Comparison of ENCODE assay signal across 1 fruit fly cellular context in genomic region chr3R:18669812-18670211, dm6.
A peak's percentile ranks its signal among the peaks of the same experiment; 100 is the strongest.
TF ChIP-seq lines count a peak whose summit lies in the region.

No protein-coding gene starts in this region.

TF ChIP-seq in whole organism, embryonic, 481 proteins besides CTCF, POLR2A, EP300 and RAD21 (continued from another document and continues in another):
- TF ChIP-seq CG13424 (tag; optimal IDR thresholded peaks at IDR 0.05; lab: Kevin White, UChicago) (peak; percentile 48), CG10543 (GFP tag; optimal IDR thresholded peaks at IDR 0.05; lab: Kevin White, UChicago) (peak; percentile 48), H2.0 (GFP tag; IDR thresholded peaks at IDR 0.05; lab: Robert Waterston, UW) (no peak), zf30C (GFP tag; optimal IDR thresholded peaks at IDR 0.05; lab: Kevin White, UChicago) (no peak), Nf-YC (tag; optimal IDR thresholded peaks at IDR 0.05; lab: Kevin White, UChicago) (no peak), slbo (GFP tag; IDR thresholded peaks at IDR 0.05; lab: Robert Waterston, UW) (peak; percentile 48), Sry-β (GFP tag; optimal IDR thresholded peaks at IDR 0.05; lab: Kevin White, UChicago) (no peak), dan (GFP tag; IDR thresholded peaks at IDR 0.05; lab: Robert Waterston, UW) (no peak), ac (GFP tag; optimal IDR thresholded peaks at IDR 0.05; lab: Kevin White, UChicago) (no peak), sob (GFP tag; IDR thresholded peaks at IDR 0.05; lab: Robert Waterston, UW) (peak; percentile 8; the same call in 1 of the 2 replicates), CG3407 (GFP tag; optimal IDR thresholded peaks at IDR 0.05; lab: Kevin White, UChicago) (no peak), Elba2 (GFP tag; optimal IDR thresholded peaks at IDR 0.05; lab: Kevin White, UChicago) (no peak), Gug (GFP tag; IDR thresholded peaks at IDR 0.05; lab: Robert Waterston, UW) (no peak), CG10209 (GFP tag; optimal IDR thresholded peaks at IDR 0.05; lab: Kevin White, UChicago) (no peak), CG2712 (tag; optimal IDR thresholded peaks at IDR 0.05; lab: Kevin White, UChicago) (peak; percentile 41), unc-4 (GFP tag; IDR thresholded peaks at IDR 0.05; lab: Robert Waterston, UW; ENCODE audit: partially characterized antibody) (no peak), sna (GFP tag; IDR thresholded peaks at IDR 0.05; lab: Robert Waterston, UW; ENCODE audit: partially characterized antibody) (no peak), klu (GFP tag; IDR thresholded peaks at IDR 0.05; lab: Robert Waterston, UW) (no peak), yki (optimal IDR thresholded peaks at IDR 0.05; lab: Kevin White, UChicago) (no peak), stc (GFP tag; IDR thresholded peaks at IDR 0.05; lab: Robert Waterston, UW) (no peak), CG3847 (GFP tag; IDR thresholded peaks at IDR 0.05; lab: Robert Waterston, UW) (peak; percentile 20; the same call in 1 of the 2 replicates), CG11695 (GFP tag; IDR thresholded peaks at IDR 0.05; lab: Robert Waterston, UW) (0 out of 3 replicates have a peak, but pooled peaks have one; percentile 16), caup (GFP tag; optimal IDR thresholded peaks at IDR 0.05; lab: Kevin White, UChicago; ENCODE audit: severe bottlenecking) (no peak), unpg (GFP tag; optimal IDR thresholded peaks at IDR 0.05; lab: Kevin White, UChicago) (peak; percentile 2), Gsc (GFP tag; IDR thresholded peaks at IDR 0.05; lab: Robert Waterston, UW) (no peak), Doc3 (GFP tag; IDR thresholded peaks at IDR 0.05; lab: Robert Waterston, UW; ENCODE audit: partially characterized antibody) (no peak), CG2116 (GFP tag; optimal IDR thresholded peaks at IDR 0.05; lab: Kevin White, UChicago) (no peak), CG15696 (tag; optimal IDR thresholded peaks at IDR 0.05; lab: Kevin White, UChicago) (no peak), CG1832 (GFP tag; optimal IDR thresholded peaks at IDR 0.05; lab: Kevin White, UChicago) (no peak), CG7745 (tag; optimal IDR thresholded peaks at IDR 0.05; lab: Kevin White, UChicago) (no peak), CG14441 (GFP tag; IDR thresholded peaks at IDR 0.05; lab: Robert Waterston, UW) (no peak), CG6791 (GFP tag; IDR thresholded peaks at IDR 0.05; lab: Robert Waterston, UW; ENCODE audit: partially characterized antibody) (no peak), row (GFP tag; IDR thresholded peaks at IDR 0.05; lab: Robert Waterston, UW) (peak; percentile 78), tup (GFP tag; optimal IDR thresholded peaks at IDR 0.05; lab: Kevin White, UChicago) (no peak), eyg (GFP tag; optimal IDR thresholded peaks at IDR 0.05; lab: Kevin White, UChicago) (no peak), Xbp1 (GFP tag; optimal IDR thresholded peaks at IDR 0.05; lab: Kevin White, UChicago) (no peak), CG6272 (GFP tag; IDR thresholded peaks at IDR 0.05; lab: Robert Waterston, UW) (0 out of 2 replicates have a peak, but pooled peaks have one; percentile 7), Jarid2 (GFP tag; optimal IDR thresholded peaks at IDR 0.05; lab: Kevin White, UChicago) (no peak), tin (GFP tag; optimal IDR thresholded peaks at IDR 0.05; lab: Kevin White, UChicago) (peak; percentile 12), CG31365 (tag; optimal IDR thresholded peaks at IDR 0.05; lab: Kevin White, UChicago) (no peak), fd3F (GFP tag; optimal IDR thresholded peaks at IDR 0.05; lab: Kevin White, UChicago) (no peak), CG6654 (GFP tag; optimal IDR thresholded peaks at IDR 0.05; lab: Kevin White, UChicago) (no peak), Dp (GFP tag; optimal IDR thresholded peaks at IDR 0.05; lab: Kevin White, UChicago) (no peak), dpn (GFP tag; optimal IDR thresholded peaks at IDR 0.05; lab: Kevin White, UChicago) (no peak), kay (GFP tag; optimal IDR thresholded peaks at IDR 0.05; lab: Kevin White, UChicago) (peak; percentile 25), bsh (GFP tag; optimal IDR thresholded peaks at IDR 0.05; lab: Kevin White, UChicago) (peak; percentile 28 to 37), Sox100B (GFP tag; optimal IDR thresholded peaks at IDR 0.05; lab: Kevin White, UChicago) (peak; percentile 32), crol (GFP tag; IDR thresholded peaks at IDR 0.05; lab: Robert Waterston, UW) (no peak), slou (GFP tag; optimal IDR thresholded peaks at IDR 0.05; lab: Kevin White, UChicago) (no peak), CG17328 (GFP tag; IDR thresholded peaks at IDR 0.05; lab: Robert Waterston, UW) (0 out of 2 replicates have a peak, but pooled peaks have one; percentile 4), dysf (GFP tag; IDR thresholded peaks at IDR 0.05; lab: Robert Waterston, UW) (peak; percentile 48; the same call in 1 of the 3 replicates), maf-S (GFP tag; optimal IDR thresholded peaks at IDR 0.05; lab: Kevin White, UChicago) (no peak), CG9817 (tag; optimal IDR thresholded peaks at IDR 0.05; lab: Kevin White, UChicago) (peak; percentile 47), lmd (GFP tag; IDR thresholded peaks at IDR 0.05; lab: Robert Waterston, UW) (peak; percentile 34; the same call in 1 of the 2 replicates), CG11504 (tag; optimal IDR thresholded peaks at IDR 0.05; lab: Kevin White, UChicago) (peak; percentile 67), ara (GFP tag; IDR thresholded peaks at IDR 0.05; lab: Robert Waterston, UW) (no peak), CG6175 (GFP tag; IDR thresholded peaks at IDR 0.05; lab: Robert Waterston, UW) (no peak), CG15514 (GFP tag; optimal IDR thresholded peaks at IDR 0.05; lab: Kevin White, UChicago) (no peak), Dbx (GFP tag; IDR thresholded peaks at IDR 0.05; lab: Robert Waterston, UW) (no peak), NfI (GFP tag; optimal IDR thresholded peaks at IDR 0.05; lab: Kevin White, UChicago) (peak; percentile 0), CG30020 (tag; optimal IDR thresholded peaks at IDR 0.05; lab: Kevin White, UChicago) (no peak), CG14860 (GFP tag; IDR thresholded peaks at IDR 0.05; lab: Robert Waterston, UW; ENCODE audit: partially characterized antibody) (no peak), Blimp-1 (GFP tag; optimal IDR thresholded peaks at IDR 0.05; lab: Kevin White, UChicago) (peak; percentile 5), CG12769 (tag; optimal IDR thresholded peaks at IDR 0.05; lab: Kevin White, UChicago) (peak; percentile 37), sens (GFP tag; lab: Kevin White, UChicago) (peak; percentile 73), CG3163 (GFP tag; optimal IDR thresholded peaks at IDR 0.05; lab: Kevin White, UChicago) (no peak), CG10979 (tag; optimal IDR thresholded peaks at IDR 0.05; lab: Kevin White, UChicago) (peak; percentile 2), bbx (GFP tag; IDR thresholded peaks at IDR 0.05; lab: Robert Waterston, UW; ENCODE audit: partially characterized antibody) (no peak), D19B (GFP tag; optimal IDR thresholded peaks at IDR 0.05; lab: Kevin White, UChicago) (no peak), CG8281 (tag; optimal IDR thresholded peaks at IDR 0.05; lab: Kevin White, UChicago) (no peak), ken (GFP tag; IDR thresholded peaks at IDR 0.05; lab: Robert Waterston, UW) (no peak), CG7839 (tag; optimal IDR thresholded peaks at IDR 0.05; lab: Kevin White, UChicago) (no peak), CG9215 (GFP tag; IDR thresholded peaks at IDR 0.05; lab: Robert Waterston, UW) (peak; percentile 24; the same call in 1 of the 2 replicates), CG12299 (tag; optimal IDR thresholded peaks at IDR 0.05; lab: Kevin White, UChicago) (no peak), ash1 (GFP tag; optimal IDR thresholded peaks at IDR 0.05; lab: Kevin White, UChicago) (no peak), Meics (GFP tag; optimal IDR thresholded peaks at IDR 0.05; lab: Kevin White, UChicago) (peak; percentile 42), Rfx (GFP tag; IDR thresholded peaks at IDR 0.05; lab: Robert Waterston, UW) (peak; percentile 12; the same call in 1 of the 2 replicates), CG3838 (GFP tag; optimal IDR thresholded peaks at IDR 0.05; lab: Kevin White, UChicago) (no peak), CG32767 (GFP tag; IDR thresholded peaks at IDR 0.05; lab: Robert Waterston, UW) (no peak), CG17912 (GFP tag; optimal IDR thresholded peaks at IDR 0.05; lab: Kevin White, UChicago) (no peak), Hr3 (GFP tag; optimal IDR thresholded peaks at IDR 0.05; lab: Kevin White, UChicago) (no peak), Fer2 (tag; optimal IDR thresholded peaks at IDR 0.05; lab: Kevin White, UChicago) (no peak), pnt (GFP tag; optimal IDR thresholded peaks at IDR 0.05; lab: Kevin White, UChicago) (no peak), CG5953 (GFP tag; IDR thresholded peaks at IDR 0.05; lab: Robert Waterston, UW) (no peak), tna (GFP tag; IDR thresholded peaks at IDR 0.05; lab: Robert Waterston, UW; ENCODE audit: partially characterized antibody) (no peak), CG9932 (GFP tag; IDR thresholded peaks at IDR 0.05; lab: Robert Waterston, UW) (0 out of 2 replicates have a peak, but pooled peaks have one; percentile 24), CG30431 (GFP tag; optimal IDR thresholded peaks at IDR 0.05; lab: Kevin White, UChicago) (no peak), zfh1 (GFP tag; IDR thresholded peaks at IDR 0.05; lab: Robert Waterston, UW) (no peak), croc (GFP tag; conservative IDR thresholded peaks at IDR 0.05; lab: Robert Waterston, UW) (no peak), h (optimal IDR thresholded peaks at IDR 0.05; lab: Kevin White, UChicago) (no peak), nom (GFP tag; optimal IDR thresholded peaks at IDR 0.05; lab: Kevin White, UChicago) (no peak), eve (GFP tag; optimal IDR thresholded peaks at IDR 0.05; lab: Kevin White, UChicago) (no peak), Aef1 (GFP tag; IDR thresholded peaks at IDR 0.05; lab: Robert Waterston, UW) (peak; percentile 26; the same call in 1 of the 3 replicates), HLH3B (GFP tag; IDR thresholded peaks at IDR 0.05; lab: Robert Waterston, UW) (0 out of 2 replicates have a peak, but pooled peaks have one; percentile 20), pan (optimal IDR thresholded peaks at IDR 0.05; lab: Kevin White, UChicago) (no peak), pan (GFP tag; optimal IDR thresholded peaks at IDR 0.05 in 1 of 2, IDR thresholded peaks at IDR 0.05 in 1 of 2) (no peak), Xrp1 (GFP tag; IDR thresholded peaks at IDR 0.05; lab: Robert Waterston, UW) (peak; percentile 46; the same call in 1 of the 2 replicates), Sox102F (GFP tag; optimal IDR thresholded peaks at IDR 0.05; lab: Kevin White, UChicago) (no peak), Max (GFP tag; optimal IDR thresholded peaks at IDR 0.05; lab: Kevin White, UChicago) (no peak), CG12659 (GFP tag; optimal IDR thresholded peaks at IDR 0.05; lab: Kevin White, UChicago) (peak; percentile 10), YL-1 (GFP tag; optimal IDR thresholded peaks at IDR 0.05; lab: Kevin White, UChicago) (no peak), pb (GFP tag; optimal IDR thresholded peaks at IDR 0.05; lab: Kevin White, UChicago) (no peak), jing (GFP tag; optimal IDR thresholded peaks at IDR 0.05; lab: Kevin White, UChicago) (no peak), Dip3 (GFP tag; optimal IDR thresholded peaks at IDR 0.05; lab: Kevin White, UChicago) (no peak), Awh (GFP tag; IDR thresholded peaks at IDR 0.05; lab: Robert Waterston, UW) (no peak), dm (GFP tag; optimal IDR thresholded peaks at IDR 0.05; lab: Kevin White, UChicago) (no peak), Pdp1 (GFP tag; optimal IDR thresholded peaks at IDR 0.05; lab: Kevin White, UChicago) (peak; percentile 24 to 86), CG14710 (tag; optimal IDR thresholded peaks at IDR 0.05; lab: Kevin White, UChicago) (peak; percentile 7), Trl (optimal IDR thresholded peaks at IDR 0.05; lab: Kevin White, UChicago) (no peak), Trl (GFP tag; optimal IDR thresholded peaks at IDR 0.05; lab: Kevin White, UChicago) (no peak), luna (GFP tag; optimal IDR thresholded peaks at IDR 0.05; lab: Kevin White, UChicago) (no peak), CoRest (tag; optimal IDR thresholded peaks at IDR 0.05; lab: Kevin White, UChicago) (peak; percentile 33), da (GFP tag; optimal IDR thresholded peaks at IDR 0.05; lab: Kevin White, UChicago) (no peak), Fer1 (GFP tag; optimal IDR thresholded peaks at IDR 0.05; lab: Kevin White, UChicago) (peak; percentile 46), zen (tag; optimal IDR thresholded peaks at IDR 0.05; lab: Kevin White, UChicago) (no peak), tgo (GFP tag; IDR thresholded peaks at IDR 0.05; lab: Robert Waterston, UW) (peak; percentile 43; the same call in 2 of the 3 replicates), CG2889 (GFP tag; IDR thresholded peaks at IDR 0.05; lab: Robert Waterston, UW) (no peak), CG12942 (GFP tag; optimal IDR thresholded peaks at IDR 0.05; lab: Kevin White, UChicago) (no peak), Bdp1 (GFP tag; optimal IDR thresholded peaks at IDR 0.05; lab: Kevin White, UChicago) (no peak), CG12155 (GFP tag; optimal IDR thresholded peaks at IDR 0.05; lab: Kevin White, UChicago) (no peak), inv (GFP tag; IDR thresholded peaks at IDR 0.05; lab: Robert Waterston, UW; ENCODE audit: partially characterized antibody) (no peak), CG17359 (tag; optimal IDR thresholded peaks at IDR 0.05; lab: Kevin White, UChicago) (peak; percentile 6), Eip74EF (GFP tag; optimal IDR thresholded peaks at IDR 0.05; lab: Kevin White, UChicago) (no peak), Drgx (GFP tag; IDR thresholded peaks at IDR 0.05; lab: Robert Waterston, UW) (peak; percentile 82), scrt (GFP tag; optimal IDR thresholded peaks at IDR 0.05; lab: Kevin White, UChicago) (no peak), CG15601 (tag; optimal IDR thresholded peaks at IDR 0.05; lab: Kevin White, UChicago) (no peak), CG4360 (GFP tag; IDR thresholded peaks at IDR 0.05; lab: Robert Waterston, UW) (no peak), CG18011 (GFP tag; optimal IDR thresholded peaks at IDR 0.05; lab: Kevin White, UChicago) (no peak), grau (tag; optimal IDR thresholded peaks at IDR 0.05; lab: Kevin White, UChicago) (peak; percentile 89), CG7357 (GFP tag; IDR thresholded peaks at IDR 0.05; lab: Robert Waterston, UW) (no peak), CG10366 (GFP tag; IDR thresholded peaks at IDR 0.05; lab: Robert Waterston, UW) (no peak), az2 (GFP tag; optimal IDR thresholded peaks at IDR 0.05; lab: Kevin White, UChicago) (peak; percentile 7), CG17385 (GFP tag; optimal IDR thresholded peaks at IDR 0.05; lab: Kevin White, UChicago) (no peak), fd96Cb (tag; optimal IDR thresholded peaks at IDR 0.05; lab: Kevin White, UChicago) (peak; percentile 22), PHDP (tag; optimal IDR thresholded peaks at IDR 0.05; lab: Kevin White, UChicago) (no peak)
